Fruit fly (Drosophila melanogaster): ENCODE measurements around the gene ebo.

ebo gene

DNA sequence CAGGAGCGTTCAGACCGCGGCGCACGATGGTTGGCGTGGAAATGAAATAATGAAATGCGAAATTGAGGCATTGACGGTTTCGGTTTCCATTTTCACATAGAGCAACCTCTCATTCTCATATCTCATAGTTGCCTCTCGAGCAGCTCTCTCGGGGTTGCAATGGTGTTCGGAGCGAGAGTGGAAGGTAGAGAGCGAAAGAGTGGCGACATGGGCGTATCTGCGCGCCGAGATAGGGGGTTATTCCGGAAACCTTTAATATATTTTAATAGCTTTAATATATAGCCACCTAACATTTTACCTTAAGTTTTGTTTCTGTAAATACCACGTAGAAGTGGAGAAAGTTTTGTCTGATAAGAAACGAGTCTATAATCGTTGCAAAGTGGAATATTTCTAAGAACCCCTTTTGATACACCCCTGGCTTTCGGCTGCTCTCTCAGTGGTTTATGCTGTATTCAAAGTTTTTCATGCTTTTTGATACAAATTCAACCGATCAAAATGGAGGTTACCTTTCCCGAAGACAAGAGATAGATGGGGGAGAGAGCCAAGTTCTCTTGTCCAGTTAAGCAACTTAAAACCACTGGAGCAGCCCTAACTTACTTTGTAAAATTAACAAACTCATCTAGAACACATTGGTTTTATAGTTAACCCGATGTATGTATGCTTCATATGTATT lies 46.9 kb upstream of the ebo start, which contains the start of gene elav (continued):
- TF ChIP-seq Rel (GFP tag; optimal IDR thresholded peaks at IDR 0.05), result peak; percentile 93
- peak; percentile 92 for TF ChIP-seq Rel (tag; optimal IDR thresholded peaks at IDR 0.05)
- TF ChIP-seq Abd-B (GFP tag; optimal IDR thresholded peaks at IDR 0.05), result no peak
- TF ChIP-seq pan (optimal IDR thresholded peaks at IDR 0.05), result no peak
- peak; percentile 73 for TF ChIP-seq Mio (GFP tag; optimal IDR thresholded peaks at IDR 0.05)
- TF ChIP-seq HLH106 (tag; optimal IDR thresholded peaks at IDR 0.05), result peak; percentile 99
- peak; percentile 94 for TF ChIP-seq psq (GFP tag; optimal IDR thresholded peaks at IDR 0.05)
- TF ChIP-seq Hr83 (GFP tag; optimal IDR thresholded peaks at IDR 0.05; ENCODE audit: poor library complexity, severe bottlenecking), result peak; percentile 49

DNA sequence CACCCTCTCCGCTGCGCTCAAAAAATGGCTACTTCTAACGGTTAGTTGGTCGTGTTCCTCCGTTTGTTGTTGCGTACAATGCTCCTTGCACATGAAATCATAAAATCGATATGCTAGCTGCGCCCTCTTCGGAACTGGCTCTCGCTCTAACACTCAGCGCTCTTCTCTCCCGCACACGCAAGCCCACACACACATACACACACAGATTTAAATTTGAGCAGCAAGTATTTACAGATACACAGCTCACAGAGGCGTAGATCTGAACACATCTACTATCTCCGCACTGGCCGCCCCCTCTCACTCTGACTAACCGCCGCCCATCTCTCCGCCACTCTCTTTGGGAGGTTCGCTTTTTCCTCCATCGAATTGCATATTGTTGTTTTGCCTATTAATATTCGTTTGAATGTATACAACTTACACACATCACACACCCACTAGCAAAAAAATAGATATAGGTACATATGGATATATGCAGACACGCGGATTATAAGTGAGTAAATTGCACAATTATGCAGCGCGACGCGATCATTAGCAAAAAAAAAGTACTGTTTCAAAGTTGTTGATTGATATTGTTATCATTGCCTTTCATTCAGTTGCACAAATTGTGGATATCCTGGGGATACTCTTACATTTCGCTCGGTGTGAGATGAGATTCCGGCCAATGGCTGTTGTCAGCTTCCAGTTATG lies 46.1 kb upstream of the ebo start:
- TF ChIP-seq foxo (GFP tag; optimal IDR thresholded peaks at IDR 0.05) (peak; percentile 23 to 95), br (GFP tag; optimal IDR thresholded peaks at IDR 0.05) (peak; percentile 88), Myc (optimal IDR thresholded peaks at IDR 0.05) (no peak), dmrt93B (GFP tag; optimal IDR thresholded peaks at IDR 0.05) (peak; percentile 69), sv (GFP tag; optimal IDR thresholded peaks at IDR 0.05) (peak; percentile 88), GATAd (GFP tag; optimal IDR thresholded peaks at IDR 0.05) (peak; percentile 64), rgr (GFP tag; optimal IDR thresholded peaks at IDR 0.05) (peak; percentile 93), h (GFP tag; optimal IDR thresholded peaks at IDR 0.05) (peak; percentile 91), fru (GFP tag; optimal IDR thresholded peaks at IDR 0.05) (peak; percentile 88), HLH106 (tag; optimal IDR thresholded peaks at IDR 0.05) (peak; percentile 77), dl (GFP tag; optimal IDR thresholded peaks at IDR 0.05; ENCODE audit: insufficient read depth in 1 of 2, partially characterized antibody in 2 of 2) (peak in 1 of 2 experiments; percentile 70), ey (GFP tag; optimal IDR thresholded peaks at IDR 0.05) (peak; percentile 91), Vsx2 (GFP tag; optimal IDR thresholded peaks at IDR 0.05; ENCODE audit: partially characterized antibody) (no peak), Dif (GFP tag; optimal IDR thresholded peaks at IDR 0.05; ENCODE audit: partially characterized antibody) (peak; percentile 76), Rel (GFP tag; optimal IDR thresholded peaks at IDR 0.05) (no peak), Rel (tag; optimal IDR thresholded peaks at IDR 0.05) (peak; percentile 57), Hr83 (GFP tag; optimal IDR thresholded peaks at IDR 0.05; ENCODE audit: poor library complexity, severe bottlenecking) (peak; percentile 98), Hr78 (GFP tag; optimal IDR thresholded peaks at IDR 0.05) (no peak), N (GFP tag; optimal IDR thresholded peaks at IDR 0.05) (no peak), Sp1 (GFP tag; optimal IDR thresholded peaks at IDR 0.05) (peak; percentile 74), CG9705 (GFP tag; optimal IDR thresholded peaks at IDR 0.05) (peak; percentile 52), woc (GFP tag; optimal IDR thresholded peaks at IDR 0.05) (peak; percentile 66), usp (GFP tag; optimal IDR thresholded peaks at IDR 0.05) (no peak), Mio (GFP tag; optimal IDR thresholded peaks at IDR 0.05) (peak; percentile 50), jim (GFP tag; optimal IDR thresholded peaks at IDR 0.05) (peak; percentile 97), pan (optimal IDR thresholded peaks at IDR 0.05) (no peak), tai (GFP tag; optimal IDR thresholded peaks at IDR 0.05) (peak; percentile 93), psq (GFP tag; optimal IDR thresholded peaks at IDR 0.05) (peak; percentile 71), CrebA (GFP tag; optimal IDR thresholded peaks at IDR 0.05; ENCODE audit: borderline replicate concordance) (no peak), brk (GFP tag; optimal IDR thresholded peaks at IDR 0.05) (peak; percentile 83), OdsH (GFP tag; optimal IDR thresholded peaks at IDR 0.05) (peak; percentile 85), Hnf4 (GFP tag; optimal IDR thresholded peaks at IDR 0.05) (peak; percentile 93), Dfd (GFP tag; optimal IDR thresholded peaks at IDR 0.05) (no peak), Abd-B (GFP tag; optimal IDR thresholded peaks at IDR 0.05) (no peak), Jra (GFP tag; optimal IDR thresholded peaks at IDR 0.05) (peak; percentile 85), dsf (GFP tag; optimal IDR thresholded peaks at IDR 0.05; ENCODE audit: borderline replicate concordance) (peak; percentile 25), CG32264 (GFP tag; optimal IDR thresholded peaks at IDR 0.05) (peak; percentile 73), sage (GFP tag; optimal IDR thresholded peaks at IDR 0.05) (peak; percentile 44), lola (GFP tag; optimal IDR thresholded peaks at IDR 0.05) (no peak)
